Fruit fly (Drosophila melanogaster): ENCODE results near the gene spir.

DNA sequence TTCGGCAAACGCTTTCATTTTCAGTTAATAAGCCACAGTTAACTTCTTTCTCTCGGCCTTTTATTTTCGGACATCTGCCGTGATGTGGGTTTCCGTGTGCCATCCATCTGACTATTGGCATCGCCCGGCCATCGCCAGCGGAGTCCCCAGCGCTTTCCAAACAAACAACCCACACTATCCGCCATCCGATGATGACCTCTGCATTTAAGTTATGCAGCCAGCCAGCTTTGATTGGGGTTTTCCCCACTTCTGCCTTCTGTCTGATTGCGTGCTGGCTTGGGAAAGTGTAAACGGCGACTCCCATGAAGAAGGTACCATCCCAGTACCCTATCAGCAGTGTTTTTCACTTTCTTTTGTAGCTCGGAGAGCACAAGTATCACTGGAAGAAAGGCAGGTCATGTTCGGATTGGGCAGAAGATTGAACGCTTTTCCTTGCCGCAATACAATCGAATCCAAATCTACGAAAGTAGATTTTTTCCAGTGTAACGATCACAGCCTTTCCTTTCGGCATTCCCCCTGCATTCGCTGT, 2.2 kb downstream of the spir start:
- no peak for TF ChIP-seq tj (GFP tag; optimal IDR thresholded peaks at IDR 0.05)
- TF ChIP-seq Crg-1 (GFP tag; optimal IDR thresholded peaks at IDR 0.05), result no peak
